Fruit fly (Drosophila melanogaster): ENCODE measurements around the gene Lrch.

The Lrch gene

dm6 chr2L:17427187-17427586 is 43.3 kb upstream of the Lrch start (continued):
- TF ChIP-seq CG34406 (GFP tag; optimal IDR thresholded peaks at IDR 0.05) (no peak), CG10669 (GFP tag; optimal IDR thresholded peaks at IDR 0.05) (peak; percentile 4), esn (GFP tag; optimal IDR thresholded peaks at IDR 0.05) (peak; percentile 37), Hr38 (GFP tag; optimal IDR thresholded peaks at IDR 0.05) (no peak), acj6 (GFP tag; optimal IDR thresholded peaks at IDR 0.05) (no peak), CG1621 (tag; optimal IDR thresholded peaks at IDR 0.05) (peak; percentile 3), Eip78C (GFP tag) (peak; percentile 75), fd59A (GFP tag; optimal IDR thresholded peaks at IDR 0.05) (peak; percentile 12), lz (GFP tag; optimal IDR thresholded peaks at IDR 0.05) (peak; percentile 30), CG31627 (GFP tag; optimal IDR thresholded peaks at IDR 0.05) (peak; percentile 15), vri (GFP tag; optimal IDR thresholded peaks at IDR 0.05) (no peak), Hr4 (GFP tag; optimal IDR thresholded peaks at IDR 0.05) (peak; percentile 55), Eip75B (GFP tag; optimal IDR thresholded peaks at IDR 0.05) (peak; percentile 2), CG4318 (GFP tag; optimal IDR thresholded peaks at IDR 0.05) (peak; percentile 52), CG8632 (GFP tag; optimal IDR thresholded peaks at IDR 0.05) (peak; percentile 20)

dm6 chr2L:17425412-17425811 is 41.5 kb upstream of the Lrch start:
- peak; percentile 92 for TF ChIP-seq svp (GFP tag)
- TF ChIP-seq Hr38 (GFP tag; optimal IDR thresholded peaks at IDR 0.05) = no peak

dm6 chr2L:17425005-17425404 is 41.1 kb upstream of the Lrch start:
- no peak for TF ChIP-seq CG10631 (GFP tag; optimal IDR thresholded peaks at IDR 0.05)
- no peak for TF ChIP-seq CG6163 (GFP tag; IDR thresholded peaks at IDR 0.05)
- no peak for TF ChIP-seq esn (GFP tag; optimal IDR thresholded peaks at IDR 0.05)
- TF ChIP-seq CG6808 (GFP tag; optimal IDR thresholded peaks at IDR 0.05) = no peak
- TF ChIP-seq CG11762 (GFP tag; optimal IDR thresholded peaks at IDR 0.05; ENCODE audit: insufficient read depth) = no peak
- TF ChIP-seq ss (GFP tag; optimal IDR thresholded peaks at IDR 0.05) = no peak
- TF ChIP-seq Lpt (GFP tag; optimal IDR thresholded peaks at IDR 0.05) = no peak
- no peak for TF ChIP-seq spab (GFP tag; optimal IDR thresholded peaks at IDR 0.05)
- no peak for TF ChIP-seq pdm3 (GFP tag; optimal IDR thresholded peaks at IDR 0.05)
- TF ChIP-seq Hr38 (GFP tag; optimal IDR thresholded peaks at IDR 0.05) = no peak
- no peak for TF ChIP-seq fkh (GFP tag; optimal IDR thresholded peaks at IDR 0.05)

- peak; percentile 29 for TF ChIP-seq pdm3 (GFP tag; optimal IDR thresholded peaks at IDR 0.05)
- TF ChIP-seq Ets96B (tag; optimal IDR thresholded peaks at IDR 0.05) = peak; percentile 3
- TF ChIP-seq CG31627 (GFP tag; optimal IDR thresholded peaks at IDR 0.05) = peak; percentile 6
- peak; percentile 3 for TF ChIP-seq acj6 (GFP tag; optimal IDR thresholded peaks at IDR 0.05)
- TF ChIP-seq CG11902 (GFP tag; optimal IDR thresholded peaks at IDR 0.05) = no peak
- peak; percentile 67 for TF ChIP-seq svp (GFP tag)
- peak; percentile 61 for TF ChIP-seq Eip78C (GFP tag)
- no peak for TF ChIP-seq CG6808 (GFP tag; optimal IDR thresholded peaks at IDR 0.05)
These were observed 38.2 kb upstream of the Lrch start for dm6 chr2L:17422089-17422488.

- TF ChIP-seq CG6276 (GFP tag; optimal IDR thresholded peaks at IDR 0.05) (no peak), Hr39 (GFP tag; optimal IDR thresholded peaks at IDR 0.05) (no peak), pdm3 (GFP tag; optimal IDR thresholded peaks at IDR 0.05) (peak; percentile 53), topi (GFP tag; optimal IDR thresholded peaks at IDR 0.05) (no peak), cyc (GFP tag; optimal IDR thresholded peaks at IDR 0.05) (peak; percentile 5), CG11294 (GFP tag; IDR thresholded peaks at IDR 0.05) (no peak; the same call in 1 of the 2 replicates), dsx (GFP tag; optimal IDR thresholded peaks at IDR 0.05; ENCODE audit: poor library complexity, severe bottlenecking) (no peak), vri (GFP tag; optimal IDR thresholded peaks at IDR 0.05) (peak; percentile 9), CG6854 (GFP tag; optimal IDR thresholded peaks at IDR 0.05) (no peak), eg (GFP tag; IDR thresholded peaks at IDR 0.05) (peak; percentile 45; the same call in 1 of the 3 replicates), CG15336 (GFP tag; IDR thresholded peaks at IDR 0.05) (peak; percentile 61; the same call in 1 of the 2 replicates), CG9139 (GFP tag; optimal IDR thresholded peaks at IDR 0.05) (no peak), esn (GFP tag; optimal IDR thresholded peaks at IDR 0.05) (peak; percentile 79), CG8632 (GFP tag; optimal IDR thresholded peaks at IDR 0.05) (peak; percentile 65), CG6808 (GFP tag; optimal IDR thresholded peaks at IDR 0.05) (peak; percentile 59), Hr4 (GFP tag; optimal IDR thresholded peaks at IDR 0.05) (no peak), achi (GFP tag; optimal IDR thresholded peaks at IDR 0.05) (peak; percentile 26), Ets21C (GFP tag; optimal IDR thresholded peaks at IDR 0.05) (peak; percentile 20), Ets96B (tag; optimal IDR thresholded peaks at IDR 0.05) (no peak), CG3032 (tag; optimal IDR thresholded peaks at IDR 0.05) (peak; percentile 78), lz (GFP tag; optimal IDR thresholded peaks at IDR 0.05) (peak; percentile 46), salr (GFP tag; optimal IDR thresholded peaks at IDR 0.05) (no peak), Gug (GFP tag; IDR thresholded peaks at IDR 0.05) (no peak), Sox102F (GFP tag; optimal IDR thresholded peaks at IDR 0.05) (peak; percentile 57)
These were observed 37.5 kb upstream of the Lrch start for dm6 chr2L:17421366-17421765.
